Fruit fly (Drosophila melanogaster) whole organism, embryonic: ENCODE results near the gene Rab30.
A peak's percentile ranks its signal among the peaks of the same experiment; 100 is the strongest.

Experiments
- CG10565 ChIP-seq: fragments of 200-800 bp; sonication (Bioruptor generic); optimal IDR thresholded peaks from 3 replicates; lab custom pipeline; 2016; ENCODE audit warnings: missing biosample characterization, mild to moderate bottlenecking, missing genetic modification characterization
- CG10654 ChIP-seq: fragments of 200-800 bp; sonication (Bioruptor generic); optimal IDR thresholded peaks from 2 replicates; lab custom pipeline; 2016; ENCODE audit warnings: missing biosample characterization, missing genetic modification characterization
- CG11456 ChIP-seq: fragments of 200-800 bp; sonication (Bioruptor generic); IDR thresholded peaks from 3 replicates; pipeline ENCODE4 v1.3.6; 2022; ENCODE audit warnings: missing biosample characterization, missing genetic modification characterization
- CG12155 ChIP-seq: fragments of 200-800 bp; sonication (Bioruptor generic); optimal IDR thresholded peaks from 3 replicates; lab custom pipeline; 2016; ENCODE audit warnings: missing biosample characterization, missing genetic modification characterization
- CG1233 ChIP-seq: fragments of 200-800 bp; sonication (Bioruptor generic); optimal IDR thresholded peaks from 4 replicates; lab custom pipeline; 2018; ENCODE audit warnings: missing biosample characterization, mild to moderate bottlenecking, missing genetic modification characterization
- CG13894 ChIP-seq: fragments of 200-800 bp; sonication (Bioruptor generic); optimal IDR thresholded peaks from 3 replicates; lab custom pipeline; 2018; ENCODE audit warnings: missing biosample characterization, mild to moderate bottlenecking, missing genetic modification characterization, moderate library complexity
- CG1529 ChIP-seq: fragments of 200-800 bp; sonication (Bioruptor generic); optimal IDR thresholded peaks from 3 replicates; lab custom pipeline; 2018; ENCODE audit warnings: missing biosample characterization, missing genetic modification characterization
- CG16779 ChIP-seq: fragments of 200-800 bp; sonication (Bioruptor generic); IDR thresholded peaks from 2 replicates; pipeline ENCODE4 v1.3.6; 2022; ENCODE audit warnings: missing biosample characterization, missing genetic modification characterization
- CG2678 ChIP-seq: fragments of 200-800 bp; sonication (Bioruptor generic); optimal IDR thresholded peaks from 3 replicates; lab custom pipeline; 2019; ENCODE audit warnings: missing biosample characterization, mild to moderate bottlenecking, missing genetic modification characterization, moderate library complexity
- CG3163 ChIP-seq: fragments of 200-800 bp; sonication (Bioruptor generic); optimal IDR thresholded peaks from 3 replicates; lab custom pipeline; 2016; ENCODE audit warnings: missing biosample characterization, missing genetic modification characterization
- CG3407 ChIP-seq: fragments of 200-800 bp; sonication (Bioruptor generic); optimal IDR thresholded peaks from 2 replicates; lab custom pipeline; 2018; ENCODE audit warnings: missing biosample characterization, mild to moderate bottlenecking, missing genetic modification characterization
- CG34224 ChIP-seq: fragments of 200-800 bp; sonication (Bioruptor generic); IDR thresholded peaks from 3 replicates; pipeline ENCODE4 v1.3.6; 2022; ENCODE audit warnings: missing biosample characterization, missing genetic modification characterization; ENCODE audit not compliant: partially characterized antibody
- CG42726 ChIP-seq: fragments of 200-800 bp; sonication (Bioruptor generic); IDR thresholded peaks from 2 replicates; pipeline ENCODE4 v1.3.6; 2022; ENCODE audit warnings: missing biosample characterization, missing genetic modification characterization; ENCODE audit not compliant: partially characterized antibody
- CG4617 ChIP-seq: fragments of 200-800 bp; sonication (Bioruptor generic); optimal IDR thresholded peaks from 3 replicates; lab custom pipeline; 2016; ENCODE audit warnings: missing biosample characterization, missing genetic modification characterization, borderline replicate concordance
- CG7357 ChIP-seq: fragments of 200-800 bp; sonication (Bioruptor generic); IDR thresholded peaks from 3 replicates; pipeline ENCODE4 v1.3.6; 2022; ENCODE audit warnings: missing biosample characterization, missing genetic modification characterization
- CG7963 ChIP-seq: fragments of 200-800 bp; sonication (Bioruptor generic); IDR thresholded peaks from 3 replicates; pipeline ENCODE4 v1.3.6; 2022; ENCODE audit warnings: missing biosample characterization, missing genetic modification characterization; ENCODE audit not compliant: partially characterized antibody
- CG8478 ChIP-seq: fragments of >200 bp; optimal IDR thresholded peaks from 2 replicates; lab custom pipeline; 2018
- CG8924 ChIP-seq: fragments of 200-800 bp; optimal IDR thresholded peaks from 3 replicates; lab custom pipeline; 2019; ENCODE audit warnings: missing biosample characterization, mild to moderate bottlenecking, missing genetic modification characterization, moderate library complexity
- CHES-1-like ChIP-seq: fragments of 200-800 bp; sonication (Bioruptor generic); optimal IDR thresholded peaks from 2 replicates; lab custom pipeline; 2016; ENCODE audit warnings: missing biosample characterization, missing genetic modification characterization
- D ChIP-seq, 2 experiments: fragments of 200-800 bp in 1 of 2; fragments of >200 bp in 1 of 2; sonication (Bioruptor generic) in 1 of 2; optimal IDR thresholded peaks; 2 replicates in 1 of 2; 3 replicates in 1 of 2; lab custom pipeline; 2017; ENCODE audit warnings: mild to moderate bottlenecking in 1 of 2, missing biosample characterization in 1 of 2, missing genetic modification characterization in 1 of 2, missing genetic modification reagents in 1 of 2
- Dll ChIP-seq: fragments of 200-800 bp; sonication (Bioruptor generic); IDR thresholded peaks from 4 replicates; pipeline ENCODE4 v1.3.6; 2022; ENCODE audit warnings: missing biosample characterization, missing genetic modification characterization; ENCODE audit not compliant: partially characterized antibody
- Dref ChIP-seq: fragments of 200-800 bp; sonication (Bioruptor generic); IDR thresholded peaks from 2 replicates; pipeline ENCODE4 v1.3.6; 2022; ENCODE audit warnings: missing biosample characterization, missing genetic modification characterization
- Gug ChIP-seq: fragments of 200-800 bp; sonication (Bioruptor generic); IDR thresholded peaks from 4 replicates; pipeline ENCODE4 v1.3.6; 2022; ENCODE audit warnings: missing biosample characterization, missing genetic modification characterization
- H15 ChIP-seq: fragments of 200-800 bp; sonication (Bioruptor generic); IDR thresholded peaks from 3 replicates; pipeline ENCODE4 v1.3.6; 2022; ENCODE audit warnings: missing biosample characterization, missing genetic modification characterization
- Jarid2 ChIP-seq: fragments of 200-800 bp; sonication (Bioruptor generic); optimal IDR thresholded peaks from 3 replicates; lab custom pipeline; 2017; ENCODE audit warnings: mild to moderate bottlenecking, missing biosample characterization, missing genetic modification reagents, missing genetic modification characterization
- MTF-1 ChIP-seq: fragments of 200-800 bp; sonication (Bioruptor generic); optimal IDR thresholded peaks from 2 replicates; lab custom pipeline; 2018; ENCODE audit warnings: missing biosample characterization, mild to moderate bottlenecking, missing genetic modification characterization, borderline replicate concordance
- Max ChIP-seq: fragments of 200-800 bp; sonication (Bioruptor generic); optimal IDR thresholded peaks from 2 replicates; lab custom pipeline; 2016; ENCODE audit warnings: missing biosample characterization, mild to moderate bottlenecking, missing genetic modification characterization
- Optix ChIP-seq: fragments of 200-800 bp; sonication (Bioruptor generic); IDR thresholded peaks from 3 replicates; pipeline ENCODE4 v1.3.6; 2022; ENCODE audit warnings: missing biosample characterization, missing genetic modification characterization
- Ravus ChIP-seq: fragments of 200-800 bp; sonication (Bioruptor generic); IDR thresholded peaks from 2 replicates; pipeline ENCODE4 v1.3.6; 2022; ENCODE audit warnings: missing biosample characterization, missing genetic modification characterization
- Rfx ChIP-seq: fragments of 200-800 bp; sonication (Bioruptor generic); IDR thresholded peaks from 2 replicates; pipeline ENCODE4 v1.3.6; 2022; ENCODE audit warnings: missing biosample characterization, missing genetic modification characterization
- Rx ChIP-seq: fragments of 200-800 bp; sonication (Bioruptor generic); IDR thresholded peaks from 2 replicates; pipeline ENCODE4 v1.3.6; 2022; ENCODE audit warnings: missing biosample characterization, missing genetic modification characterization
- btn ChIP-seq: fragments of 200-800 bp; sonication (Bioruptor generic); optimal IDR thresholded peaks from 2 replicates; lab custom pipeline; 2016; ENCODE audit warnings: missing biosample characterization, missing genetic modification characterization
- cwo ChIP-seq: fragments of 200-800 bp; sonication (Bioruptor generic); optimal IDR thresholded peaks from 3 replicates; lab custom pipeline; 2017; ENCODE audit warnings: missing biosample characterization, missing genetic modification characterization, mild to moderate bottlenecking, moderate library complexity, missing genetic modification reagents
- dmrt99B ChIP-seq: fragments of 200-800 bp; sonication (Bioruptor generic); optimal IDR thresholded peaks from 2 replicates; lab custom pipeline; 2018; ENCODE audit warnings: missing biosample characterization, mild to moderate bottlenecking, missing genetic modification characterization, moderate library complexity
- en ChIP-seq: fragments of 200-800 bp; sonication (Bioruptor generic); optimal IDR thresholded peaks from 2 replicates; lab custom pipeline; 2016; ENCODE audit warnings: missing biosample characterization, missing genetic modification characterization
- fd96Cb ChIP-seq: fragments of 200-800 bp; sonication (Bioruptor generic); optimal IDR thresholded peaks from 2 replicates; lab custom pipeline; 2018; ENCODE audit warnings: missing biosample characterization, mild to moderate bottlenecking, missing genetic modification characterization, moderate library complexity
- gfzf ChIP-seq: fragments of 200-800 bp; sonication (Bioruptor generic); optimal IDR thresholded peaks from 2 replicates; lab custom pipeline; 2016; ENCODE audit warnings: missing biosample characterization, mild to moderate bottlenecking, missing genetic modification characterization, moderate library complexity
- grn ChIP-seq: fragments of 200-800 bp; sonication (Bioruptor generic); optimal IDR thresholded peaks from 3 replicates; lab custom pipeline; 2017; ENCODE audit warnings: missing biosample characterization, missing genetic modification characterization
- kni ChIP-seq: fragments of 200-800 bp; sonication (Bioruptor generic); optimal IDR thresholded peaks from 3 replicates; lab custom pipeline; 2017; ENCODE audit warnings: mild to moderate bottlenecking, missing biosample characterization, missing genetic modification reagents, missing genetic modification characterization
- lab ChIP-seq: fragments of 200-800 bp; sonication (Bioruptor generic); optimal IDR thresholded peaks from 3 replicates; lab custom pipeline; 2017; ENCODE audit warnings: missing biosample characterization, missing genetic modification characterization, mild to moderate bottlenecking, moderate library complexity, missing genetic modification reagents
- lola ChIP-seq, 3 experiments: fragments of >200 bp in 2 of 3; fragments of 200-800 bp in 1 of 3; sonication (Bioruptor generic) in 1 of 3; optimal IDR thresholded peaks; 2 replicates each; lab custom pipeline; 2017 to 2019; ENCODE audit warnings: missing biosample characterization in 3 of 3, missing genetic modification characterization in 3 of 3, mild to moderate bottlenecking in 1 of 3, moderate library complexity in 1 of 3
- luna ChIP-seq: fragments of 200-800 bp; sonication (Bioruptor generic); optimal IDR thresholded peaks from 2 replicates; lab custom pipeline; 2016; ENCODE audit warnings: missing biosample characterization, missing genetic modification characterization
- otp ChIP-seq: fragments of 200-800 bp; sonication (Bioruptor generic); IDR thresholded peaks from 3 replicates; pipeline ENCODE4, ENCODE4 v1.3.6; 2022; ENCODE audit warnings: missing biosample characterization, missing genetic modification characterization
- pan ChIP-seq, 4 experiments: fragments of >200 bp in 3 of 4; fragments of 200-800 bp in 1 of 4; sonication (Bioruptor generic) in 1 of 4; optimal IDR thresholded peaks in 3 of 4; IDR thresholded peaks in 1 of 4; 2 replicates each; pipeline versions ENCODE4 v1.3.6 to Lab custom; 2017 to 2022; ENCODE audit warnings: missing biosample characterization in 2 of 4, missing genetic modification characterization in 2 of 4, mixed read lengths in 1 of 4
- salm ChIP-seq: fragments of 200-800 bp; sonication (Bioruptor generic); optimal IDR thresholded peaks from 2 replicates; lab custom pipeline; 2018; ENCODE audit warnings: missing biosample characterization, mild to moderate bottlenecking, missing genetic modification characterization
- stwl ChIP-seq: fragments of 200-800 bp; sonication (Bioruptor generic); optimal IDR thresholded peaks from 3 replicates; lab custom pipeline; 2018; ENCODE audit warnings: missing biosample characterization, mild to moderate bottlenecking, missing genetic modification characterization, moderate library complexity
- sug ChIP-seq: fragments of 200-800 bp; optimal IDR thresholded peaks from 2 replicates; lab custom pipeline; 2019; ENCODE audit warnings: missing biosample characterization, mild to moderate bottlenecking, missing genetic modification characterization, moderate library complexity
- tin ChIP-seq: fragments of 200-800 bp; sonication (Bioruptor generic); optimal IDR thresholded peaks from 3 replicates; lab custom pipeline; 2016; ENCODE audit warnings: missing biosample characterization, missing genetic modification characterization

The Rab30 gene

DNA sequence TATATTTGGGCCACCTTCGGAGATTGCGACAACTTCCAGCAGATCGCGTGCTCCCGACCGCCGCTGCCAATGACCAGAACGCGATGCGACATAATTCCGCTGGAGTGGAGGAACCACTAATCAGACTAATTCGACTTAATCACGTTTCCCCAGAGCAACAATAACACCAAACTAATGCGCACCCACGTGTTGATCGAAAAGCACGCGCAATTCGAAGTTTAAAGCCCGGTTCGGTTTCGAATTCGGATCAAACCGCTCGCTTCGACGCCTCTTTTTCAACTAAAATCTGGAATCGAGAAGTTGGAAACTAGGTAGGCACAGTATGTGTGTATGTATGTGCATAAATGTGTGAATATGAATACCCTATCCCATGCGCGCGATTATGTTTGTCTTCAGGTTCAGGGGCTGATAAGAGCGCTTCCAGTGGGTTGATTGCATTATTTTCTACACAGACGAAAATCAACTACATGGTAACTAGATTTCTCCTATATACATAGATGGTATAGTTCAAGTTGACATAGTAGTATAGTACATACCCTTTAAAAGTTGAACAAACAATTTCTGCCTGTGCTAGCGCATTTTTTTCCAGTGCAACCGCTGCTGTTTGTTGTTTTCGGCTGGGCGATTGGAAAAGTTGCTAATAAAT is 8.7 kb downstream of the Rab30 start, which contains the start of gene Gart (continued):
- TF ChIP-seq MTF-1 (GFP tag; lab: Kevin White, UChicago) (no peak), CG3163 (GFP tag; lab: Kevin White, UChicago) (peak; percentile 51), CG3407 (peak; percentile 53), CG10565 (no peak), H15 (GFP tag; lab: Robert Waterston, UW) (no peak), gfzf (GFP tag; lab: Kevin White, UChicago) (no peak), CG1529 (GFP tag; lab: Kevin White, UChicago) (peak; percentile 59), CG10654 (GFP tag; lab: Kevin White, UChicago) (no peak), Gug (GFP tag; lab: Robert Waterston, UW) (no peak), otp (GFP tag; lab: Robert Waterston, UW) (peak; percentile 70; the same call in 2 of the 3 replicates), fd96Cb (tag; lab: Kevin White, UChicago) (peak; percentile 22), CG8478 (no peak), CG7357 (GFP tag; lab: Robert Waterston, UW) (no peak), CG7963 (GFP tag; lab: Robert Waterston, UW) (no peak), CG42726 (GFP tag; lab: Robert Waterston, UW) (no peak), dmrt99B (tag; lab: Kevin White, UChicago) (peak; percentile 61), CG12155 (GFP tag; lab: Kevin White, UChicago) (peak; percentile 60), CG8924 (tag; lab: Kevin White, UChicago) (peak; percentile 80), pan (optimal IDR thresholded peaks at IDR 0.05; lab: Kevin White, UChicago) (no peak), pan (GFP tag; optimal IDR thresholded peaks at IDR 0.05 in 1 of 2, IDR thresholded peaks at IDR 0.05 in 1 of 2) (peak in 1 of 2 experiments; percentile 28), D (optimal IDR thresholded peaks at IDR 0.05; lab: Kevin White, UChicago) (no peak), D (GFP tag; optimal IDR thresholded peaks at IDR 0.05; lab: Kevin White, UChicago) (peak; percentile 23), CG2678 (tag; lab: Kevin White, UChicago) (no peak), kni (no peak), CG34224 (GFP tag; lab: Robert Waterston, UW) (no peak; the same call in 2 of the 3 replicates), en (GFP tag; lab: Kevin White, UChicago) (no peak), Jarid2 (GFP tag; lab: Kevin White, UChicago) (no peak), luna (GFP tag; lab: Kevin White, UChicago) (no peak), Rfx (GFP tag; lab: Robert Waterston, UW) (peak; percentile 84), grn (GFP tag; lab: Kevin White, UChicago) (peak; percentile 47), Ravus (GFP tag; lab: Robert Waterston, UW) (no peak; the same call in 1 of the 2 replicates), lola (GFP tag; optimal IDR thresholded peaks at IDR 0.05; lab: Kevin White, UChicago) (peak in 1 of 3 experiments; percentile 58), CG1233 (no peak), cwo (GFP tag; lab: Kevin White, UChicago) (peak; percentile 98), Dref (GFP tag; lab: Robert Waterston, UW) (no peak), stwl (tag; lab: Kevin White, UChicago) (no peak), salm (tag; lab: Kevin White, UChicago) (peak; percentile 49), Optix (GFP tag; lab: Robert Waterston, UW) (peak; percentile 61; the same call in 1 of the 3 replicates), CG4617 (peak; percentile 6), sug (tag; lab: Kevin White, UChicago) (peak; percentile 89), btn (peak; percentile 61), CG11456 (GFP tag; lab: Robert Waterston, UW) (peak; percentile 68; the same call in 1 of the 3 replicates), lab (peak; percentile 28), Dll (no peak), Rx (GFP tag; lab: Robert Waterston, UW) (no peak), CG16779 (GFP tag; lab: Robert Waterston, UW) (no peak), CHES-1-like (GFP tag; lab: Kevin White, UChicago) (peak; percentile 79), CG13894 (tag; lab: Kevin White, UChicago) (no peak), tin (GFP tag; lab: Kevin White, UChicago) (peak; percentile 62), Max (peak; percentile 27)
